Worm (Caenorhabditis elegans) whole organism, late embryonic: ENCODE results near the gene nspg-14.

Experiments used
- C38D4.7 ChIP-seq: fragments of 200-800 bp; sonication (Bioruptor generic); optimal IDR thresholded peaks from 2 replicates; lab custom pipeline; 2018; ENCODE audit warnings: mild to moderate bottlenecking, missing genetic modification characterization, moderate library complexity, missing compliant biosample characterization
- F13H6.1 ChIP-seq: sonication (generic microtip); optimal IDR thresholded peaks from 2 replicates; lab custom pipeline; 2016; ENCODE audit warnings: missing genetic modification characterization, missing compliant biosample characterization
- ama-1 ChIP-seq: fragments of 150-350 bp; optimal IDR thresholded peaks from 2 replicates; lab custom pipeline; 2014
- ceh-19 ChIP-seq: fragments of 200-800 bp; sonication (Bioruptor generic); optimal IDR thresholded peaks from 2 replicates; lab custom pipeline; 2018; ENCODE audit warnings: mild to moderate bottlenecking, missing genetic modification characterization, missing compliant biosample characterization
- ceh-2 ChIP-seq: sonication (generic microtip); optimal IDR thresholded peaks from 2 replicates; lab custom pipeline; 2016; ENCODE audit warnings: missing genotype, missing genetic modification characterization, missing compliant biosample characterization
- ceh-24 ChIP-seq: sonication (generic microtip); optimal IDR thresholded peaks from 2 replicates; lab custom pipeline; 2016; ENCODE audit warnings: mild to moderate bottlenecking, missing genetic modification characterization, missing compliant biosample characterization
- ceh-31 ChIP-seq: sonication (generic microtip); optimal IDR thresholded peaks from 2 replicates; lab custom pipeline; 2016; ENCODE audit warnings: missing genetic modification characterization, missing compliant biosample characterization
- ceh-48 ChIP-seq: sonication (generic microtip); optimal IDR thresholded peaks from 2 replicates; lab custom pipeline; 2016; ENCODE audit warnings: missing genetic modification characterization, inconsistent platforms, missing compliant biosample characterization
- ceh-6 ChIP-seq: fragments of 200-800 bp; sonication (Bioruptor generic); optimal IDR thresholded peaks from 2 replicates; lab custom pipeline; 2018; ENCODE audit warnings: mild to moderate bottlenecking, missing genetic modification characterization, missing compliant biosample characterization
- che-1 ChIP-seq: sonication (generic microtip); optimal IDR thresholded peaks from 2 replicates; lab custom pipeline; 2016; ENCODE audit warnings: mild to moderate bottlenecking, missing genetic modification characterization, missing compliant biosample characterization
- dmd-4 ChIP-seq: sonication (generic microtip); optimal IDR thresholded peaks from 2 replicates; lab custom pipeline; 2016; ENCODE audit warnings: borderline replicate concordance, missing genetic modification characterization, missing compliant biosample characterization
- dve-1 ChIP-seq: sonication (generic microtip); optimal IDR thresholded peaks from 2 replicates; lab custom pipeline; 2017; ENCODE audit warnings: antibody characterized with exemption, mild to moderate bottlenecking, missing genetic modification characterization, missing compliant biosample characterization
- elt-2 ChIP-seq: sonication (generic microtip); optimal IDR thresholded peaks from 2 replicates; lab custom pipeline; 2016; ENCODE audit warnings: missing genetic modification reagents, missing genetic modification characterization, missing compliant biosample characterization
- eyg-1 ChIP-seq: sonication (generic microtip); optimal IDR thresholded peaks from 2 replicates; lab custom pipeline; 2016; ENCODE audit warnings: missing genotype, missing genetic modification characterization, missing compliant biosample characterization
- fax-1 ChIP-seq: sonication (generic microtip); optimal IDR thresholded peaks from 2 replicates; lab custom pipeline; 2016; ENCODE audit warnings: missing genotype, missing genetic modification characterization, missing compliant biosample characterization
- fkh-10 ChIP-seq: fragments of 150-350 bp; optimal IDR thresholded peaks from 2 replicates; lab custom pipeline; 2014; ENCODE audit warnings: missing biosample characterization, missing genetic modification reagents, missing genetic modification characterization
- fkh-6 ChIP-seq: sonication (generic microtip); optimal IDR thresholded peaks from 2 replicates; lab custom pipeline; 2016; ENCODE audit warnings: missing genetic modification characterization, missing compliant biosample characterization
- hlh-13 ChIP-seq: fragments of 200-800 bp; sonication (Bioruptor generic); optimal IDR thresholded peaks from 2 replicates; lab custom pipeline; 2018; ENCODE audit warnings: mild to moderate bottlenecking, missing genetic modification characterization, missing compliant biosample characterization
- hlh-30 ChIP-seq: sonication (generic microtip); optimal IDR thresholded peaks from 2 replicates; lab custom pipeline; 2017; ENCODE audit warnings: antibody characterized with exemption, missing genetic modification characterization, missing compliant biosample characterization; ENCODE audit not compliant: insufficient read depth
- hlh-6 ChIP-seq: sonication (generic microtip); optimal IDR thresholded peaks from 2 replicates; lab custom pipeline; 2016; ENCODE audit warnings: missing genotype, missing genetic modification characterization, missing compliant biosample characterization
- lim-6 ChIP-seq: sonication (generic microtip); optimal IDR thresholded peaks from 2 replicates; lab custom pipeline; 2016; ENCODE audit warnings: missing genetic modification characterization, missing compliant biosample characterization
- lin-11 ChIP-seq: fragments of 200-800 bp; sonication (Bioruptor generic); optimal IDR thresholded peaks from 2 replicates; lab custom pipeline; 2018; ENCODE audit warnings: mild to moderate bottlenecking, missing genetic modification characterization, missing compliant biosample characterization
- madf-2 ChIP-seq: sonication (generic microtip); optimal IDR thresholded peaks from 2 replicates; lab custom pipeline; 2017; ENCODE audit warnings: missing genetic modification characterization, missing compliant biosample characterization
- mec-3 ChIP-seq: sonication (generic microtip); optimal IDR thresholded peaks from 2 replicates; lab custom pipeline; 2016; ENCODE audit warnings: borderline replicate concordance, missing genetic modification characterization, missing compliant biosample characterization
- nfya-1 ChIP-seq: sonication (generic microtip); optimal IDR thresholded peaks from 2 replicates; lab custom pipeline; 2017; ENCODE audit warnings: missing genetic modification characterization, mild to moderate bottlenecking, missing compliant biosample characterization, antibody characterized with exemption, moderate library complexity
- npax-4 ChIP-seq: sonication (generic microtip); optimal IDR thresholded peaks from 2 replicates; lab custom pipeline; 2016; ENCODE audit warnings: missing genetic modification characterization, missing compliant biosample characterization
- pag-3 ChIP-seq: sonication (generic microtip); optimal IDR thresholded peaks from 2 replicates; lab custom pipeline; 2016; ENCODE audit warnings: missing compliant biosample characterization, missing genetic modification characterization, borderline replicate concordance
- pat-9 ChIP-seq: fragments of 200-800 bp; sonication (Bioruptor generic); optimal IDR thresholded peaks from 2 replicates; lab custom pipeline; 2018; ENCODE audit warnings: mild to moderate bottlenecking, missing genetic modification characterization, moderate library complexity, missing compliant biosample characterization
- pha-4 ChIP-seq: fragments of 150-350 bp; optimal IDR thresholded peaks from 2 replicates; lab custom pipeline; 2018; ENCODE audit warnings: missing biosample characterization, missing genetic modification reagents, missing genetic modification characterization
- pqm-1 ChIP-seq: sonication (generic microtip); optimal IDR thresholded peaks from 2 replicates; lab custom pipeline; 2016; ENCODE audit warnings: missing genetic modification characterization, missing compliant biosample characterization
- ref-2 ChIP-seq: sonication (generic microtip); optimal IDR thresholded peaks from 2 replicates; lab custom pipeline; 2016; ENCODE audit warnings: missing genetic modification characterization, missing compliant biosample characterization
- sdc-2 ChIP-seq: sonication (generic microtip); optimal IDR thresholded peaks from 2 replicates; lab custom pipeline; 2016; ENCODE audit warnings: missing genotype, missing genetic modification characterization, missing compliant biosample characterization
- sox-2 ChIP-seq: fragments of 200-800 bp; sonication (Bioruptor generic); IDR thresholded peaks from 2 replicates; pipeline ENCODE4 v1.3.6; 2022; ENCODE audit warnings: missing genetic modification reagents, missing genetic modification characterization, missing compliant biosample characterization
- tbx-2 ChIP-seq: sonication (generic microtip); optimal IDR thresholded peaks from 2 replicates; lab custom pipeline; 2016; ENCODE audit warnings: missing genetic modification characterization, missing compliant biosample characterization
- ttx-3 ChIP-seq: sonication (generic microtip); optimal IDR thresholded peaks from 2 replicates; lab custom pipeline; 2016; ENCODE audit warnings: missing genetic modification reagents, missing genetic modification characterization, missing compliant biosample characterization
- unc-3 ChIP-seq, 2 experiments: fragments of 200-800 bp in 1 of 2; sonication (Bioruptor generic) in 1 of 2; sonication (generic microtip) in 1 of 2; conservative IDR thresholded peaks in 1 of 2; optimal IDR thresholded peaks in 1 of 2; 2 replicates each; pipeline versions ENCODE4 v1.3.6 to Lab custom; 2016 to 2022; ENCODE audit warnings: missing compliant biosample characterization in 2 of 2, missing genetic modification characterization in 2 of 2, missing genetic modification reagents in 1 of 2
- unc-42 ChIP-seq: sonication (generic microtip); optimal IDR thresholded peaks from 2 replicates; lab custom pipeline; 2016; ENCODE audit warnings: missing genotype, missing genetic modification characterization, missing compliant biosample characterization
- unc-86 ChIP-seq: sonication (generic microtip); optimal IDR thresholded peaks from 2 replicates; lab custom pipeline; 2016; ENCODE audit warnings: missing genetic modification characterization, missing compliant biosample characterization
- zip-5 ChIP-seq: sonication (generic microtip); optimal IDR thresholded peaks from 2 replicates; lab custom pipeline; 2016; ENCODE audit warnings: missing genetic modification characterization, missing compliant biosample characterization

Gene nspg-14

DNA sequence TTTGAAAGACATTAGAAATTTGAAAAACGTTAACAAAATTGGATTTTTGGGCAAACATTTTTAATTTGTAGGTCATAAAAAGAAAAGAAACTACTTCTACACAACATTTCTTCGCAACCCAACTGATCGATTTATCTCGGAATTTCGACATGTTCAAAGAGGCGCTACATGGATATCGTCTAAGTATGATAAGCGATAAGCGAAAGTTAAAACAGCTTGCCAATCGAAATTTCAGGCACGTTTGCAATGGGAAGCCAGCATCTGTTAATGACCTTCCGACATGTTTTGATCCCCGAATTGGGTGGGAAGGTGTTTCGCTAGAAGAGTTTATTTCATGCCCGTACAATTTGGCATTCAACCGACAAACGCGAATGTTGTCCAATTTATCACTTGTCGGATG, 23.9 kb downstream of the nspg-14 start:
- no peak for TF ChIP-seq che-1 (tag; lab: Kevin White, UChicago)
- TF ChIP-seq ama-1 (lab: Kevin White, UChicago), result no peak
- no peak for TF ChIP-seq ceh-6 (GFP tag; lab: Kevin White, UChicago)
- TF ChIP-seq pag-3, result no peak
- no peak for TF ChIP-seq unc-42 (tag; lab: Kevin White, UChicago)
- no peak for TF ChIP-seq dve-1 (tag; lab: Kevin White, UChicago)
- TF ChIP-seq sdc-2 (tag; lab: Kevin White, UChicago), result no peak
- no peak for TF ChIP-seq fkh-10 (GFP tag; lab: Kevin White, UChicago)

- TF ChIP-seq tbx-2 (no peak), unc-42 (tag; lab: Kevin White, UChicago) (peak; percentile 47)
Measured at ce11 chrX:5278249-5278648, 25.4 kb downstream of the nspg-14 start.

DNA sequence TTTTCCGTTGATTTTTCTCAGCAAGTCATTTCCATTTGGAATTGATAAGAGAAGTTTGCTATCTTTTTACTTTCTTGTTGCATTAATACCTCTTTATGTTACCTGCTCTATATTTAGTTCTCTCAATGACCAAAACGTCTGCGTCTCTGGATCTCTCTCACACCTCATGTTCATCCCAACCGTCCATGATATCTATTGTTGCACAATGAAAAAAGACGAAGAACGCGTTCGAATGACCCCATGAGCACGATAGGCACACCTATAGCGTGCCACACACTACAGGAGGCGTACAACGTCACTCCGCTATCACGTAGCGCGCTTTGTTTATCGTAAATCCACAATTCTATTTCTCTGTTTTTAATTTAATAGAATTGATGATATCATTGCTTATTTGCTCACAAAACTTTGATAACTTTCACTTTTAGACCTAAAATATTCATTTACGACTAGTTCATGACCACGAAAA, 26.4 kb downstream of the nspg-14 start, which contains the start of gene Y34B4A.2:
TSS of gene Y34B4A.2 (plus strand) at position 328 of the 466 bp plus-strand sequence.
- TF ChIP-seq mec-3 (no peak), pat-9 (tag; lab: Kevin White, UChicago) (no peak), dve-1 (tag; lab: Kevin White, UChicago) (no peak), ceh-24 (tag; lab: Kevin White, UChicago) (no peak), ceh-2 (tag; lab: Kevin White, UChicago) (no peak), npax-4 (no peak), elt-2 (tag; lab: Kevin White, UChicago) (peak; percentile 79), hlh-6 (tag; lab: Kevin White, UChicago) (no peak), ceh-31 (tag; lab: Kevin White, UChicago) (no peak), fax-1 (tag; lab: Kevin White, UChicago) (no peak), fkh-10 (GFP tag; lab: Kevin White, UChicago) (no peak), eyg-1 (tag; lab: Kevin White, UChicago) (no peak), fkh-6 (tag; lab: Kevin White, UChicago) (no peak), unc-86 (tag; lab: Kevin White, UChicago) (no peak), ama-1 (lab: Kevin White, UChicago) (no peak), unc-42 (tag; lab: Kevin White, UChicago) (peak; percentile 61), F13H6.1 (tag; lab: Kevin White, UChicago) (no peak), lim-6 (tag; lab: Kevin White, UChicago) (no peak), madf-2 (no peak), unc-3 (GFP tag; conservative IDR thresholded peaks at IDR 0.05; lab: Robert Waterston, UW) (no peak), unc-3 (tag; optimal IDR thresholded peaks at IDR 0.05; lab: Kevin White, UChicago) (no peak), ref-2 (peak; percentile 35), tbx-2 (peak; percentile 26), hlh-13 (GFP tag; lab: Kevin White, UChicago) (no peak), sox-2 (GFP tag; lab: Robert Waterston, UW) (no peak), zip-5 (tag; lab: Kevin White, UChicago) (no peak), pha-4 (tag; lab: Kevin White, UChicago) (no peak), sdc-2 (tag; lab: Kevin White, UChicago) (no peak), pqm-1 (tag; lab: Kevin White, UChicago) (no peak), C38D4.7 (GFP tag; lab: Kevin White, UChicago) (no peak), dmd-4 (tag; lab: Kevin White, UChicago) (no peak), ceh-48 (no peak), hlh-30 (tag; lab: Kevin White, UChicago) (peak; percentile 54), ceh-19 (no peak), nfya-1 (tag; lab: Kevin White, UChicago) (no peak), lin-11 (tag; lab: Kevin White, UChicago) (no peak), ttx-3 (no peak)
